Worm (Caenorhabditis elegans) whole organism, L2 larva: ENCODE data around the gene srt-16.
A peak's percentile ranks its signal among the peaks of the same experiment; 100 is the strongest.
"Not testable (repeated sequence)": the region's sequence is repeated elsewhere in the genome, so short reads cannot be mapped to it uniquely, and the experiment has no call there.

ENCODE experiments used
- C34F6.9 ChIP-seq: fragments of 150-350 bp; optimal IDR thresholded peaks from 2 replicates; lab custom pipeline; 2014; ENCODE audit warnings: missing biosample characterization, missing genetic modification characterization
- F13H6.1 ChIP-seq: sonication (generic microtip); optimal IDR thresholded peaks from 2 replicates; lab custom pipeline; 2016; ENCODE audit warnings: missing genetic modification characterization, missing compliant biosample characterization
- alr-1 ChIP-seq: fragments of 150-350 bp; optimal IDR thresholded peaks from 2 replicates; lab custom pipeline; 2014; ENCODE audit warnings: missing biosample characterization, missing genetic modification characterization
- aly-2 ChIP-seq: fragments of 150-350 bp; optimal IDR thresholded peaks from 2 replicates; lab custom pipeline; 2014; ENCODE audit warnings: missing biosample characterization, missing genetic modification characterization
- ama-1 ChIP-seq: fragments of 150-350 bp; optimal IDR thresholded peaks from 2 replicates; lab custom pipeline; 2018; ENCODE audit warnings: inconsistent platforms
- blmp-1 ChIP-seq: sonication (generic microtip); optimal IDR thresholded peaks from 2 replicates; lab custom pipeline; 2017; ENCODE audit warnings: missing genetic modification characterization, mild to moderate bottlenecking, missing compliant biosample characterization, antibody characterized with exemption, moderate library complexity; ENCODE audit not compliant: insufficient read depth
- ceh-16 ChIP-seq: fragments of 150-350 bp; optimal IDR thresholded peaks from 2 replicates; lab custom pipeline; 2014; ENCODE audit warnings: missing biosample characterization, missing genetic modification characterization
- ceh-82 ChIP-seq: fragments of 150-350 bp; optimal IDR thresholded peaks from 2 replicates; lab custom pipeline; 2014; ENCODE audit warnings: missing biosample characterization, missing genetic modification characterization
- crh-2 ChIP-seq: sonication (generic microtip); optimal IDR thresholded peaks from 2 replicates; lab custom pipeline; 2017; ENCODE audit warnings: missing biosample characterization, missing genetic modification characterization
- egl-27 ChIP-seq: sonication (generic microtip); optimal IDR thresholded peaks from 3 replicates; lab custom pipeline; 2017; ENCODE audit warnings: missing biosample characterization, missing genetic modification reagents, missing genetic modification characterization
- fos-1 ChIP-seq: fragments of 150-350 bp; optimal IDR thresholded peaks from 2 replicates; lab custom pipeline; 2014; ENCODE audit warnings: missing biosample characterization, missing genetic modification characterization
- gmeb-1 ChIP-seq: fragments of 150-350 bp; optimal IDR thresholded peaks from 2 replicates; lab custom pipeline; 2014; ENCODE audit warnings: missing biosample characterization, missing genetic modification characterization
- lin-11 ChIP-seq: fragments of 150-350 bp; sonication (generic microtip); optimal IDR thresholded peaks from 2 replicates; lab custom pipeline; 2014; ENCODE audit warnings: missing biosample characterization, missing genetic modification characterization, inconsistent platforms, mixed read lengths
- lin-13 ChIP-seq: fragments of 150-350 bp; optimal IDR thresholded peaks from 2 replicates; lab custom pipeline; 2014; ENCODE audit warnings: missing biosample characterization, missing genetic modification reagents, missing genetic modification characterization
- lin-39 ChIP-seq: fragments of 150-350 bp; optimal IDR thresholded peaks from 2 replicates; lab custom pipeline; 2014; ENCODE audit warnings: missing biosample characterization, missing genetic modification reagents, missing genetic modification characterization
- lsy-2 ChIP-seq, 2 experiments: fragments of 150-350 bp in 1 of 2; sonication (generic microtip) in 1 of 2; optimal IDR thresholded peaks; 2 replicates each; lab custom pipeline; 2014 to 2017; ENCODE audit warnings: missing biosample characterization in 2 of 2, missing genetic modification characterization in 2 of 2
- mbf-1 ChIP-seq: sonication (generic microtip); optimal IDR thresholded peaks from 2 replicates; lab custom pipeline; 2017; ENCODE audit warnings: missing biosample characterization, missing genetic modification characterization
- mdl-1 ChIP-seq, 2 experiments: fragments of 150-350 bp in 1 of 2; sonication (generic microtip) in 1 of 2; optimal IDR thresholded peaks; 2 replicates each; lab custom pipeline; 2017; ENCODE audit warnings: missing biosample characterization in 2 of 2, missing genetic modification characterization in 2 of 2
- nhr-11 ChIP-seq: fragments of 150-350 bp; optimal IDR thresholded peaks from 2 replicates; lab custom pipeline; 2014; ENCODE audit warnings: missing biosample characterization, missing genetic modification characterization
- nhr-12 ChIP-seq: fragments of 150-350 bp; optimal IDR thresholded peaks from 2 replicates; lab custom pipeline; 2014; ENCODE audit warnings: missing biosample characterization, missing genetic modification characterization
- nhr-21 ChIP-seq: fragments of 150-350 bp; optimal IDR thresholded peaks from 2 replicates; lab custom pipeline; 2014; ENCODE audit warnings: missing biosample characterization, missing genetic modification characterization
- nhr-23 ChIP-seq: fragments of 150-350 bp; optimal IDR thresholded peaks from 2 replicates; lab custom pipeline; 2014; ENCODE audit warnings: missing biosample characterization, missing genetic modification reagents, missing genetic modification characterization
- nhr-237 ChIP-seq: fragments of 150-350 bp; optimal IDR thresholded peaks from 2 replicates; lab custom pipeline; 2014; ENCODE audit warnings: missing biosample characterization, missing genetic modification characterization
- nhr-6 ChIP-seq: fragments of 150-350 bp; optimal IDR thresholded peaks from 2 replicates; lab custom pipeline; 2014; ENCODE audit warnings: missing biosample characterization, missing genetic modification characterization
- nhr-77 ChIP-seq: fragments of 150-350 bp; optimal IDR thresholded peaks from 2 replicates; lab custom pipeline; 2014; ENCODE audit warnings: missing biosample characterization, missing genetic modification characterization
- peb-1 ChIP-seq: fragments of 150-350 bp; optimal IDR thresholded peaks from 2 replicates; lab custom pipeline; 2014; ENCODE audit warnings: missing biosample characterization, missing genetic modification characterization
- sem-4 ChIP-seq: fragments of 150-350 bp; optimal IDR thresholded peaks from 2 replicates; lab custom pipeline; 2014; ENCODE audit warnings: missing biosample characterization, missing genetic modification reagents, missing genetic modification characterization
- skn-1 ChIP-seq: sonication (generic microtip); optimal IDR thresholded peaks from 2 replicates; lab custom pipeline; 2017; ENCODE audit warnings: missing biosample characterization, missing genetic modification characterization
- sma-9 ChIP-seq, 2 experiments: fragments of 150-350 bp in 1 of 2; sonication (generic microtip) in 1 of 2; optimal IDR thresholded peaks; 2 replicates each; lab custom pipeline; 2014 to 2016; ENCODE audit warnings: missing genetic modification characterization in 2 of 2, mild to moderate bottlenecking in 1 of 2, missing biosample characterization in 1 of 2, missing compliant biosample characterization in 1 of 2, missing genetic modification reagents in 1 of 2, moderate library complexity in 1 of 2
- zag-1 ChIP-seq: fragments of 150-350 bp; optimal IDR thresholded peaks from 2 replicates; lab custom pipeline; 2014; ENCODE audit warnings: missing biosample characterization, missing genetic modification characterization
- ztf-11 ChIP-seq: sonication (generic microtip); optimal IDR thresholded peaks from 2 replicates; lab custom pipeline; 2017; ENCODE audit warnings: missing biosample characterization, missing genetic modification characterization

Gene srt-16

ce11 chrV:3064418-3064817 is at the start of gene srt-16:
srt-16 (minus strand) TSS chrV:3064518.
- TF ChIP-seq nhr-237, ceh-16, ceh-82 (tag; lab: Kevin White, UChicago): not testable (repeated sequence)

- TF ChIP-seq gmeb-1, result no peak
- TF ChIP-seq lin-39 (tag; lab: Kevin White, UChicago), result no peak
- TF ChIP-seq zag-1 (tag; lab: Kevin White, UChicago), result no peak
- no peak for TF ChIP-seq skn-1 (tag; lab: Kevin White, UChicago)
- no peak for TF ChIP-seq F13H6.1 (tag; lab: Kevin White, UChicago)
- no peak for TF ChIP-seq sma-9 (GFP tag; optimal IDR thresholded peaks at IDR 0.05; lab: Kevin White, UChicago)
- no peak for TF ChIP-seq sma-9 (tag; optimal IDR thresholded peaks at IDR 0.05; lab: Kevin White, UChicago)
- no peak for TF ChIP-seq nhr-23 (tag; lab: Kevin White, UChicago)
- TF ChIP-seq ama-1, result no peak
- no peak for TF ChIP-seq alr-1 (tag; lab: Kevin White, UChicago)
- no peak for TF ChIP-seq nhr-77 (tag; lab: Kevin White, UChicago)
- TF ChIP-seq ztf-11, result no peak
- TF ChIP-seq nhr-21 (tag; lab: Kevin White, UChicago), result no peak
- TF ChIP-seq lsy-2 (tag; optimal IDR thresholded peaks at IDR 0.05; lab: Kevin White, UChicago), result no peak
- no peak for TF ChIP-seq mbf-1 (tag; lab: Kevin White, UChicago)
- no peak for TF ChIP-seq ceh-16 (tag; lab: Kevin White, UChicago)
- TF ChIP-seq nhr-6 (tag; lab: Kevin White, UChicago), result no peak
- TF ChIP-seq blmp-1, result no peak
- TF ChIP-seq sem-4 (tag; lab: Kevin White, UChicago), result no peak
- no peak for TF ChIP-seq lin-13 (GFP tag; lab: Kevin White, UChicago)
- TF ChIP-seq peb-1 (tag; lab: Kevin White, UChicago), result no peak
These were observed 49.4 kb upstream of the srt-16 start, which contains the start of gene Y73C8C.8 for ce11 chrV:3113751-3114150. Y73C8C.8 (minus strand) TSS chrV:3113851.

ce11 chrV:3112198-3112597 is 47.9 kb upstream of the srt-16 start:
- no peak for TF ChIP-seq blmp-1
- peak; percentile 22 for TF ChIP-seq fos-1 (tag; lab: Kevin White, UChicago)
- no peak for TF ChIP-seq nhr-237 (tag; lab: Kevin White, UChicago)

- no peak for TF ChIP-seq lin-11
These were observed 43.1 kb upstream of the srt-16 start, which contains the start of gene str-68 for ce11 chrV:3107450-3107849. str-68 (minus strand) TSS chrV:3107550.

- no peak for TF ChIP-seq nhr-23 (tag; lab: Kevin White, UChicago)
- TF ChIP-seq mdl-1 (tag; optimal IDR thresholded peaks at IDR 0.05; lab: Kevin White, UChicago), result no peak
- no peak for TF ChIP-seq egl-27 (tag; lab: Kevin White, UChicago)
- TF ChIP-seq lin-39 (tag; lab: Kevin White, UChicago), result no peak
- TF ChIP-seq gmeb-1, result no peak
- TF ChIP-seq nhr-11 (tag; lab: Kevin White, UChicago), result no peak
- TF ChIP-seq, all 48 proteins: peak for 0
These were observed 42.5 kb upstream of the srt-16 start for ce11 chrV:3106785-3107184.

- TF ChIP-seq nhr-12 (tag; lab: Kevin White, UChicago) (no peak), mbf-1 (tag; lab: Kevin White, UChicago) (no peak), zag-1 (tag; lab: Kevin White, UChicago) (no peak), peb-1 (tag; lab: Kevin White, UChicago) (no peak), fos-1 (tag; lab: Kevin White, UChicago) (no peak), aly-2 (tag; lab: Kevin White, UChicago) (no peak), ceh-16 (tag; lab: Kevin White, UChicago) (no peak), crh-2 (tag; lab: Kevin White, UChicago) (no peak), ceh-82 (tag; lab: Kevin White, UChicago) (no peak), C34F6.9 (tag; lab: Kevin White, UChicago) (no peak), sem-4 (tag; lab: Kevin White, UChicago) (no peak)
These were observed 41.5 kb upstream of the srt-16 start, which contains the start of gene str-69 for ce11 chrV:3105810-3106209. str-69 (minus strand) TSS chrV:3105910.
